Fruit fly (Drosophila melanogaster) whole organism: ENCODE results near the gene CG10508.
A peak's percentile ranks its signal among the peaks of the same experiment; 100 is the strongest.

Experiments
- CG8478 ChIP-seq: fragments of >200 bp; optimal IDR thresholded peaks from 2 replicates; lab custom pipeline; 2018; ENCODE audit warnings: inconsistent platforms
- Dll ChIP-seq: fragments of >200 bp; optimal IDR thresholded peaks from 2 replicates; lab custom pipeline; 2017
- pan ChIP-seq: fragments of >200 bp; optimal IDR thresholded peaks from 2 replicates; lab custom pipeline; 2017
- psq ChIP-seq: fragments of >200 bp; optimal IDR thresholded peaks from 2 replicates; lab custom pipeline; 2017

DNA sequence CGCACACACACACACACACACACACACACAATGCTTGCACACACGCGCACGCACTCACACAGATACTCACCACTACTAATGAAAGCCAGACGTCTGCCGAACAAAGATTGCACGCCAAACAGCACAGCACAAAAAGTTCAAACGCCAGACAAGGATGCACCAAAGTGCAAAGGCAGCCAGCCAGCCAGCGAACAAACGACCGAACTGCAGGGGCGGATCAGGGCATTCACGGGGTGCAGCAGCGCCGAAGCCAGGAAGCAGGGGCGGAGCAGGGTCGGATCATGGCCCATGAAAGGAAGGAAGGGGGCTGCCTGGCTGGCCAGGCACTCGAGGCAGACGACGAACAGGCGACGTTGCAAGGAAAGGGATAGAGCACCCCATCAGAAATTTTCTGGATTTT is 42.5 kb downstream of the CG10508 start:
- peak; percentile 2 for TF ChIP-seq Dll (lab: Kevin White, UChicago)
- TF ChIP-seq psq (lab: Kevin White, UChicago), result no peak
- TF ChIP-seq CG8478 (lab: Kevin White, UChicago), result no peak
- TF ChIP-seq pan (lab: Kevin White, UChicago), result no peak
